Worm (Caenorhabditis elegans): Measurements from ENCODE around the gene col-180.

The col-180 gene

DNA sequence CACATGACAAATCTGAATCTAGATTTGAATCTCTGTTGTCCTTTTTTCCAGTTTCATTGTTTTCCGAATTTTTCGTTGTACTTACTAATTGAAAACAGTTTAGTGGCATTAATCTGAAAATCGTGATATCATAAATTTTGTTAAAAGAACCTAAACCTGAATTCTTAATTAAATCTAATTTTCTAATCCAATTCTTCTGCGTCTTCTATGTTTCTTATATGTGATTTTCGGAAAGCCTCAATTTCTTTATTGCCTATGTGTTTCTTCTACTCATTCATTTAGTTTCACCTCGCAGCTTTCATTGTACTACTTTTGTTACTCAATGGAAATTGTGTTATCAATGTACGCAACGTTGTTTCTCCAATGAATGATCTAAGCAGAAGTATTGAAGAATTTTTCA is 31.6 kb upstream of the col-180 start:
- TF ChIP-seq nhr-20 (tag; optimal IDR thresholded peaks at IDR 0.05), result no peak
- peak; percentile 28 for TF ChIP-seq lin-14 (GFP tag; optimal IDR thresholded peaks at IDR 0.05)
- TF ChIP-seq ces-1 (GFP tag; optimal IDR thresholded peaks at IDR 0.05), result peak; percentile 1
- TF ChIP-seq egl-27 (tag; optimal IDR thresholded peaks at IDR 0.05), result no peak

DNA sequence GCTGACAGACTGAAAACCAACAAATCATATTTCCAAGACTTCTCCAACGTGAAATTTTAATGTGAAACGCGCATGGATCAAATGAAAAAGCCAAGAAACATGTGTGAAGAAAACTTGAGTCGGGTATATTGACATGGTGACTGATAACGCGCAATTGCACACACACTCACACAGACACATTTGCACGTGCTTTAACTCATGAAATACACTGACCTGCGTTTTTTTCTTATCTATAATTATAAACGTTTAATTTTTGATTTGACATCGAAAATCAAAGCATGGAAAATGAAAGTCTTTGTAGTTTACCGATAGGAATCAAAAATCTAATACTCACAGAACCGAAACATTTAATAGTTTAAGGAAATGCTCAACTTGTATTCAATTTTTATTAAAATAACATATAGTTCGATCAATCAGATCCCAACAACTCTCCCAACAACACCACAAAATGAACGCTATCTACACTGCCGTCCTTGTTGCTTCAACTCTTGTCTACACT is 26.6 kb upstream of the col-180 start, which contains the start of gene nspa-9:
nspa-9 (plus strand) TSS at position 449 of the 499 bp plus-strand sequence.
- TF ChIP-seq nhr-71 (tag; optimal IDR thresholded peaks at IDR 0.05) (peak; percentile 47), nhr-90 (tag; optimal IDR thresholded peaks at IDR 0.05; ENCODE audit: poor library complexity) (peak; percentile 36), pqm-1 (tag; optimal IDR thresholded peaks at IDR 0.05) (peak; percentile 46), dsc-1 (tag; optimal IDR thresholded peaks at IDR 0.05) (peak; percentile 39), lin-15B (tag; optimal IDR thresholded peaks at IDR 0.05) (no peak), fkh-8 (tag; optimal IDR thresholded peaks at IDR 0.05) (peak; percentile 10), lin-35 (GFP tag; optimal IDR thresholded peaks at IDR 0.05) (peak in 1 of 2 experiments; percentile 30), nhr-20 (tag; optimal IDR thresholded peaks at IDR 0.05) (peak; percentile 45), mdl-1 (tag; optimal IDR thresholded peaks at IDR 0.05) (peak in 1 of 2 experiments; percentile 57), elt-2 (tag; optimal IDR thresholded peaks at IDR 0.05) (peak; percentile 92), lin-14 (GFP tag; optimal IDR thresholded peaks at IDR 0.05) (peak; percentile 33), zag-1 (tag; optimal IDR thresholded peaks at IDR 0.05) (no peak), fos-1 (tag; optimal IDR thresholded peaks at IDR 0.05) (no peak)

DNA sequence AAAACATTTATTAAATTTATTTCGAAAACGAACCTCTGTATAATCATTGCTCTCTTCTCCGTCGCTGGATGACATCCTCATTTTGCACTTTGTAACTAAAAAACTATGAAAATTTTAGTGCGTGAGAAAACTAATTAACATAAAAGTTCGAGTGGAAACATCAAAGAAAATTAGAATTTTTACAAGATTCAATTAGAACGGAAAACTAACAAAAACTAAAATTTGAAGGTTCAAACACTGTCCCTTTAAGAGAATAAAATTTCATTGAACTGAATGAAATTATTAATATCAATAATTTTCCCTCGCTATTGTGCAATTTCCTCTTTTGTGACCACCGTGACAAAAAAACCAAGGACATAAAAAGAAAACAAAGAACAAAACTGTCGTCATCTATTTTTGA is 25.0 kb upstream of the col-180 start, which contains the start of gene D1053.3:
D1053.3 (minus strand) TSS at position 101 of the 400 bp plus-strand sequence.
- no peak for TF ChIP-seq irx-1 (tag; optimal IDR thresholded peaks at IDR 0.05)
- TF ChIP-seq C34B4.2 (tag; optimal IDR thresholded peaks at IDR 0.05), result no peak
- no peak for TF ChIP-seq lin-39 (tag; optimal IDR thresholded peaks at IDR 0.05)
- TF ChIP-seq ets-5 (GFP tag; IDR thresholded peaks at IDR 0.05), result no peak
- no peak for TF ChIP-seq nhr-237 (tag; optimal IDR thresholded peaks at IDR 0.05)
- no peak for TF ChIP-seq ceh-82 (tag; optimal IDR thresholded peaks at IDR 0.05)
- no peak for TF ChIP-seq nhr-85 (tag)
- no peak for TF ChIP-seq sup-37 (GFP tag; optimal IDR thresholded peaks at IDR 0.05)

DNA sequence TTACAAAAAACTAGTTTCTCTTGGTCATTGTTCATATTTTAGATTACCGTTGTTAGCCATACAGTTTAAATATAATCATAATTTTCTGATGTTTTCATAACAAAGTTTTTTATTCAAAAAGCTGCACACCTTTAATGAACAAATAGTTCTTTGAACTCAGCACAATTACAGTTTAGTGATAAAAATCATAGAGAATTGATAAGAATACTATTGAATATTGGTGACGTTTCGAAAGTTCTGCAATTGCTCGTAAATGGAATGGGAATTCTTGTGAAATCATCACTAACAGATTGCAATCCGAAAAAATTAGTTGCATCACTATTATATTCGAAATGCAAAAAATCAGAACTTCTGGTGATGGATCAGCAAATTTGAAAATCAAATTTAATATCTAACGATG is 22.0 kb upstream of the col-180 start:
- TF ChIP-seq sox-4 (tag; optimal IDR thresholded peaks at IDR 0.05) (no peak), elt-2 (tag; optimal IDR thresholded peaks at IDR 0.05) (peak; percentile 1), nhr-28 (tag; optimal IDR thresholded peaks at IDR 0.05) (no peak), hlh-4 (tag; optimal IDR thresholded peaks at IDR 0.05) (no peak)

DNA sequence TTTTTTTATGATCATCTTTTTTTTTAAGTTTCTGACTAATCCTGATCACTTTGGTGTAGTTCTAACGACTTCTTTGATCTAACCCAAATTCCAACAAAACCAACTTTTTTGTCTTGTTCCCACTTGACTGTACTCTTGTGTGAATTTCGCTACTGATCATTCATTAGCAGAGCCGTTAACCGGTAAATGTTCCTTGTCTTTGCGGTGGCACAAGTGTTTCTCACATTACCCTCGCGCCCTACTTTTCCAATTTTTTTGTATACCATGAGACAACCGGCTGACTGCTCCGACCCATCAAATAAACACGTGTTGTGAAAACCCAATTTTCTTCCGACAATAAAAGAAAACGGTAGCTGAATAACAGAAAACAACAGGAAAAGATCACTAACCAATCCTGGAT is 20.7 kb upstream of the col-180 start:
- TF ChIP-seq unc-130 (tag; optimal IDR thresholded peaks at IDR 0.05), result no peak
- no peak for TF ChIP-seq lin-15B (tag; optimal IDR thresholded peaks at IDR 0.05)
- no peak for TF ChIP-seq ceh-88 (GFP tag; IDR thresholded peaks at IDR 0.05)
- no peak for TF ChIP-seq sptf-1 (tag; optimal IDR thresholded peaks at IDR 0.05)
- no peak for TF ChIP-seq dsc-1 (tag; optimal IDR thresholded peaks at IDR 0.05)
- no peak for TF ChIP-seq nhr-76 (tag; optimal IDR thresholded peaks at IDR 0.05)
- TF ChIP-seq egl-27 (tag; optimal IDR thresholded peaks at IDR 0.05), result no peak
- no peak for TF ChIP-seq isw-1 (GFP tag; IDR thresholded peaks at IDR 0.05)
- no peak for TF ChIP-seq snu-23 (GFP tag; optimal IDR thresholded peaks at IDR 0.05)
- no peak for TF ChIP-seq aly-2 (tag; optimal IDR thresholded peaks at IDR 0.05)

DNA sequence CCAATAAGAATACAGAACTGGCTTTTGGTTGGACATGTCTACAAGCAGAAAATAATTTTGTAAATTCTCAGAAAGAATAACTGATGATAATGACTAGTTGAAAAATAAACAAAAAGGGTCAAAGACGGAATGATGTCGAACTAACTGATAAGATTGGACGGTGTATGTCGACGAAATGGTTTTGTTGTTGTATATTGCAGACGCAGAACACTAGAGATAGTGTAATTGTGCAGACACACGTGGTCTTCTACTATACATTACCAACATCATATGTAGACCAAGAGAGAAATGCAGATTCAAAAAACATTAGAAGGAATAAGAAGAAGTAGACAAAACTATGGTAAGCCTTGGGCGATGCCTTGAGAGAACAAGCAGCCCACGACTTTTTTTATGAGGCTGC is 15.7 kb upstream of the col-180 start, which contains the start of the genes gst-42 and D1053.2:
gst-42 (minus strand) TSS at position 176 of the 400 bp plus-strand sequence.
D1053.2 (plus strand) TSS at position 391 of the 400 bp plus-strand sequence.
- TF ChIP-seq irx-1 (tag; optimal IDR thresholded peaks at IDR 0.05) (no peak), C16A3.4 (tag; optimal IDR thresholded peaks at IDR 0.05) (peak; percentile 20), ces-1 (GFP tag; optimal IDR thresholded peaks at IDR 0.05) (no peak), grh-1 (GFP tag; IDR thresholded peaks at IDR 0.05) (no peak), ama-1 (optimal IDR thresholded peaks at IDR 0.05) (no peak), nhr-11 (tag; optimal IDR thresholded peaks at IDR 0.05) (no peak), aly-2 (tag; optimal IDR thresholded peaks at IDR 0.05) (no peak), mep-1 (tag; optimal IDR thresholded peaks at IDR 0.05) (peak; percentile 19), aha-1 (tag; optimal IDR thresholded peaks at IDR 0.05) (no peak), tlp-1 (tag; optimal IDR thresholded peaks at IDR 0.05) (no peak), swsn-7 (tag; optimal IDR thresholded peaks at IDR 0.05) (no peak), mef-2 (tag; optimal IDR thresholded peaks at IDR 0.05) (no peak), egl-27 (tag; optimal IDR thresholded peaks at IDR 0.05) (no peak), fos-1 (tag; optimal IDR thresholded peaks at IDR 0.05) (no peak), hlh-4 (tag; optimal IDR thresholded peaks at IDR 0.05) (no peak), fkh-8 (tag; optimal IDR thresholded peaks at IDR 0.05) (no peak), nhr-47 (tag; optimal IDR thresholded peaks at IDR 0.05) (peak; percentile 1), ztf-11 (tag; optimal IDR thresholded peaks at IDR 0.05) (no peak)

Data from whole organism, L1 larva.